Fruit fly (Drosophila melanogaster) whole organism, embryonic: ENCODE data around the gene Cpr62Ba.
A peak's percentile ranks its signal among the peaks of the same experiment; 100 is the strongest.

Experiments
- CG10366 ChIP-seq: fragments of 200-800 bp; sonication (Bioruptor generic); IDR thresholded peaks from 2 replicates; pipeline ENCODE4 v1.3.6; 2022; ENCODE audit warnings: missing biosample characterization, missing genetic modification characterization
- CG11696 ChIP-seq: fragments of 200-800 bp; sonication (Bioruptor generic); IDR thresholded peaks from 2 replicates; pipeline ENCODE4 v1.3.6; 2022; ENCODE audit warnings: missing biosample characterization, missing genetic modification characterization
- CG12104 ChIP-seq: fragments of 200-800 bp; sonication (Bioruptor generic); optimal IDR thresholded peaks from 3 replicates; lab custom pipeline; 2016; ENCODE audit warnings: missing biosample characterization, missing genetic modification characterization
- CG12659 ChIP-seq: fragments of 200-800 bp; sonication (Bioruptor generic); optimal IDR thresholded peaks from 3 replicates; lab custom pipeline; 2017; ENCODE audit warnings: mild to moderate bottlenecking, missing biosample characterization, missing genetic modification reagents, missing genetic modification characterization
- CG13775 ChIP-seq: fragments of 200-800 bp; sonication (Bioruptor generic); optimal IDR thresholded peaks from 3 replicates; lab custom pipeline; 2017; ENCODE audit warnings: missing biosample characterization, mild to moderate bottlenecking, missing genetic modification characterization
- CG14710 ChIP-seq: fragments of 200-800 bp; sonication (Bioruptor generic); optimal IDR thresholded peaks from 3 replicates; lab custom pipeline; 2019; ENCODE audit warnings: missing biosample characterization, mild to moderate bottlenecking, missing genetic modification characterization, moderate library complexity
- CG15073 ChIP-seq: fragments of 200-800 bp; sonication (Bioruptor generic); optimal IDR thresholded peaks from 2 replicates; lab custom pipeline; 2016; ENCODE audit warnings: missing biosample characterization, missing genetic modification characterization
- CG1529 ChIP-seq: fragments of 200-800 bp; sonication (Bioruptor generic); optimal IDR thresholded peaks from 3 replicates; lab custom pipeline; 2018; ENCODE audit warnings: missing biosample characterization, missing genetic modification characterization
- CG17612 ChIP-seq: fragments of 200-800 bp; sonication (Bioruptor generic); IDR thresholded peaks from 2 replicates; pipeline ENCODE4 v1.3.6; 2022; ENCODE audit warnings: missing biosample characterization, missing genetic modification characterization
- CG18262 ChIP-seq: fragments of 200-800 bp; optimal IDR thresholded peaks from 3 replicates; lab custom pipeline; 2019; ENCODE audit warnings: missing biosample characterization, mild to moderate bottlenecking, missing genetic modification characterization, moderate library complexity
- CG18619 ChIP-seq: fragments of 200-800 bp; sonication (Bioruptor generic); optimal IDR thresholded peaks from 3 replicates; lab custom pipeline; 2017; ENCODE audit warnings: missing biosample characterization, mild to moderate bottlenecking, missing genetic modification characterization
- CG2129 ChIP-seq: fragments of 200-800 bp; sonication (Bioruptor generic); IDR thresholded peaks from 2 replicates; pipeline ENCODE4 v1.3.6; 2022; ENCODE audit warnings: missing biosample characterization, missing genetic modification characterization; ENCODE audit not compliant: partially characterized antibody
- CG2202 ChIP-seq: fragments of 200-800 bp; sonication (Bioruptor generic); optimal IDR thresholded peaks from 2 replicates; lab custom pipeline; 2018; ENCODE audit warnings: missing biosample characterization, mild to moderate bottlenecking, missing genetic modification characterization
- CG3065 ChIP-seq: fragments of 200-800 bp; sonication (Bioruptor generic); optimal IDR thresholded peaks from 2 replicates; lab custom pipeline; 2016; ENCODE audit warnings: missing biosample characterization, missing genetic modification characterization
- CG3281 ChIP-seq: fragments of 200-800 bp; sonication (Bioruptor generic); optimal IDR thresholded peaks from 3 replicates; lab custom pipeline; 2017; ENCODE audit warnings: missing biosample characterization, mild to moderate bottlenecking, missing genetic modification characterization
- CG34376 ChIP-seq: fragments of 200-800 bp; sonication (Bioruptor generic); optimal IDR thresholded peaks from 2 replicates; lab custom pipeline; 2018; ENCODE audit warnings: missing biosample characterization, mild to moderate bottlenecking, missing genetic modification characterization
- CG3838 ChIP-seq: fragments of 200-800 bp; sonication (Bioruptor generic); optimal IDR thresholded peaks from 3 replicates; lab custom pipeline; 2016; ENCODE audit warnings: missing biosample characterization, missing genetic modification characterization
- CG7745 ChIP-seq: fragments of 200-800 bp; sonication (Bioruptor generic); optimal IDR thresholded peaks from 2 replicates; lab custom pipeline; 2018; ENCODE audit warnings: missing biosample characterization, mild to moderate bottlenecking, missing genetic modification characterization, moderate library complexity
- CG7928 ChIP-seq: fragments of 200-800 bp; sonication (Bioruptor generic); optimal IDR thresholded peaks from 2 replicates; lab custom pipeline; 2017; ENCODE audit warnings: missing biosample characterization, mild to moderate bottlenecking, missing genetic modification characterization
- CG8089 ChIP-seq: fragments of 200-800 bp; sonication (Bioruptor generic); optimal IDR thresholded peaks from 3 replicates; lab custom pipeline; 2016; ENCODE audit warnings: missing biosample characterization, missing genetic modification characterization
- CG9437 ChIP-seq: fragments of 200-800 bp; sonication (Bioruptor generic); optimal IDR thresholded peaks from 2 replicates; lab custom pipeline; 2018; ENCODE audit warnings: missing biosample characterization, mild to moderate bottlenecking, missing genetic modification characterization
- CG9727 ChIP-seq: fragments of 200-800 bp; sonication (Bioruptor generic); optimal IDR thresholded peaks from 3 replicates; lab custom pipeline; 2017; ENCODE audit warnings: missing biosample characterization, mild to moderate bottlenecking, missing genetic modification characterization
- Deaf1 ChIP-seq: fragments of 200-800 bp; optimal IDR thresholded peaks from 3 replicates; lab custom pipeline; 2019; ENCODE audit warnings: missing biosample characterization, mild to moderate bottlenecking, missing genetic modification characterization, moderate library complexity
- Dfd ChIP-seq, 2 experiments: fragments of >200 bp; optimal IDR thresholded peaks; 2 replicates each; lab custom pipeline; 2017; ENCODE audit warnings: missing biosample characterization in 2 of 2, missing genetic modification characterization in 2 of 2
- H15 ChIP-seq: fragments of 200-800 bp; sonication (Bioruptor generic); IDR thresholded peaks from 3 replicates; pipeline ENCODE4 v1.3.6; 2022; ENCODE audit warnings: missing biosample characterization, missing genetic modification characterization
- HLH3B ChIP-seq: fragments of 200-800 bp; sonication (Bioruptor generic); IDR thresholded peaks from 2 replicates; pipeline ENCODE4 v1.3.6; 2022; ENCODE audit warnings: missing biosample characterization, missing genetic modification characterization
- Hey ChIP-seq: fragments of 200-800 bp; sonication (Bioruptor generic); optimal IDR thresholded peaks from 3 replicates; lab custom pipeline; 2018; ENCODE audit warnings: missing biosample characterization, mild to moderate bottlenecking, missing genetic modification characterization
- HmgZ ChIP-seq: fragments of 200-800 bp; sonication (Bioruptor generic); optimal IDR thresholded peaks from 2 replicates; lab custom pipeline; 2018; ENCODE audit warnings: missing biosample characterization, mild to moderate bottlenecking, missing genetic modification characterization
- Hmx ChIP-seq: fragments of 200-800 bp; sonication (Bioruptor generic); optimal IDR thresholded peaks from 2 replicates; lab custom pipeline; 2016; ENCODE audit warnings: missing biosample characterization, missing genetic modification characterization
- Mad ChIP-seq: fragments of 200-800 bp; sonication (Bioruptor generic); optimal IDR thresholded peaks from 2 replicates; lab custom pipeline; 2016; ENCODE audit warnings: missing biosample characterization, missing genetic modification characterization
- Med ChIP-seq: fragments of 200-800 bp; sonication (Bioruptor generic); peaks from one replicate; lab custom pipeline; 2016; ENCODE audit warnings: missing biosample characterization, missing genetic modification characterization, mild to moderate bottlenecking, inconsistent platforms, moderate library complexity
- NC2β ChIP-seq: fragments of 200-800 bp; sonication (Bioruptor generic); optimal IDR thresholded peaks from 2 replicates; lab custom pipeline; 2016; ENCODE audit warnings: missing biosample characterization, missing genetic modification characterization
- PHDP ChIP-seq: fragments of 200-800 bp; sonication (Bioruptor generic); optimal IDR thresholded peaks from 3 replicates; lab custom pipeline; 2018; ENCODE audit warnings: missing biosample characterization, mild to moderate bottlenecking, missing genetic modification characterization, moderate library complexity
- Ravus ChIP-seq: fragments of 200-800 bp; sonication (Bioruptor generic); IDR thresholded peaks from 2 replicates; pipeline ENCODE4 v1.3.6; 2022; ENCODE audit warnings: missing biosample characterization, missing genetic modification characterization
- Six4 ChIP-seq: fragments of 200-800 bp; sonication (Bioruptor generic); optimal IDR thresholded peaks from 2 replicates; lab custom pipeline; 2016; ENCODE audit warnings: missing biosample characterization, missing genetic modification characterization
- YL-1 ChIP-seq: fragments of 200-800 bp; sonication (Bioruptor generic); optimal IDR thresholded peaks from 3 replicates; lab custom pipeline; 2017; ENCODE audit warnings: missing biosample characterization, mild to moderate bottlenecking, missing genetic modification characterization
- abd-A ChIP-seq: fragments of 200-800 bp; sonication (Bioruptor generic); optimal IDR thresholded peaks from 3 replicates; lab custom pipeline; 2019; ENCODE audit warnings: missing biosample characterization, mild to moderate bottlenecking, missing genetic modification characterization, moderate library complexity
- btn ChIP-seq: fragments of 200-800 bp; sonication (Bioruptor generic); optimal IDR thresholded peaks from 2 replicates; lab custom pipeline; 2016; ENCODE audit warnings: missing biosample characterization, missing genetic modification characterization
- cas ChIP-seq: fragments of 200-800 bp; sonication (Bioruptor generic); IDR thresholded peaks from 2 replicates; pipeline ENCODE4 v1.3.6; 2022; ENCODE audit warnings: missing biosample characterization, missing genetic modification characterization
- cato ChIP-seq: fragments of 200-800 bp; sonication (Bioruptor generic); optimal IDR thresholded peaks from 2 replicates; lab custom pipeline; 2016; ENCODE audit warnings: missing biosample characterization, missing genetic modification characterization, borderline replicate concordance
- crc ChIP-seq: fragments of 200-800 bp; sonication (Bioruptor generic); optimal IDR thresholded peaks from 2 replicates; lab custom pipeline; 2016; ENCODE audit warnings: missing biosample characterization, missing genetic modification characterization
- crol ChIP-seq: fragments of 200-800 bp; sonication (Bioruptor generic); IDR thresholded peaks from 2 replicates; pipeline ENCODE4 v1.3.6; 2022; ENCODE audit warnings: missing biosample characterization, missing genetic modification characterization
- dan ChIP-seq: fragments of 200-800 bp; sonication (Bioruptor generic); IDR thresholded peaks from 2 replicates; pipeline ENCODE4 v1.3.6; 2022; ENCODE audit warnings: missing biosample characterization, missing genetic modification characterization
- dimm ChIP-seq: fragments of 200-800 bp; sonication (Bioruptor generic); IDR thresholded peaks from 2 replicates; pipeline ENCODE4 v1.3.6; 2022; ENCODE audit warnings: missing biosample characterization, missing genetic modification characterization
- fd3F ChIP-seq: fragments of 200-800 bp; sonication (Bioruptor generic); optimal IDR thresholded peaks from 2 replicates; lab custom pipeline; 2018; ENCODE audit warnings: missing biosample characterization, mild to moderate bottlenecking, missing genetic modification characterization, moderate library complexity
- lmd ChIP-seq: fragments of 200-800 bp; sonication (Bioruptor generic); IDR thresholded peaks from 2 replicates; pipeline ENCODE4 v1.3.6; 2022; ENCODE audit warnings: missing biosample characterization, missing genetic modification characterization
- nau ChIP-seq: fragments of 200-800 bp; sonication (Bioruptor generic); optimal IDR thresholded peaks from 3 replicates; lab custom pipeline; 2017; ENCODE audit warnings: missing biosample characterization, mild to moderate bottlenecking, missing genetic modification characterization, missing genetic modification reagents
- org-1 ChIP-seq: fragments of 200-800 bp; sonication (Bioruptor generic); optimal IDR thresholded peaks from 2 replicates; lab custom pipeline; 2017; ENCODE audit warnings: missing biosample characterization, missing genetic modification characterization
- salm ChIP-seq: fragments of 200-800 bp; sonication (Bioruptor generic); optimal IDR thresholded peaks from 2 replicates; lab custom pipeline; 2018; ENCODE audit warnings: missing biosample characterization, mild to moderate bottlenecking, missing genetic modification characterization
- slou ChIP-seq: fragments of 200-800 bp; sonication (Bioruptor generic); optimal IDR thresholded peaks from 3 replicates; lab custom pipeline; 2016; ENCODE audit warnings: missing biosample characterization, missing genetic modification characterization
- sqz ChIP-seq: fragments of 200-800 bp; sonication (Bioruptor generic); optimal IDR thresholded peaks from 3 replicates; lab custom pipeline; 2018; ENCODE audit warnings: missing biosample characterization, mild to moderate bottlenecking, missing genetic modification characterization

Cpr62Ba gene

dm6 chr3L:1876215-1876625 is 44.6 kb upstream of the Cpr62Ba start, which contains the start of gene dre4 (continued):
- TF ChIP-seq CG3065 (GFP tag; lab: Kevin White, UChicago) (peak; percentile 42), Deaf1 (tag; lab: Kevin White, UChicago) (no peak), YL-1 (GFP tag; lab: Kevin White, UChicago) (peak; percentile 68), cas (GFP tag; lab: Robert Waterston, UW) (no peak), CG17612 (GFP tag; lab: Robert Waterston, UW) (no peak), CG2202 (tag; lab: Kevin White, UChicago) (peak; percentile 48), crol (GFP tag; lab: Robert Waterston, UW) (peak; percentile 24; the same call in 1 of the 2 replicates), Hmx (GFP tag; lab: Kevin White, UChicago) (no peak), CG7745 (no peak), HmgZ (tag; lab: Kevin White, UChicago) (peak; percentile 84), HLH3B (GFP tag; lab: Robert Waterston, UW) (peak; percentile 61), CG12659 (GFP tag; lab: Kevin White, UChicago) (peak; percentile 86), PHDP (tag; lab: Kevin White, UChicago) (peak; percentile 80), CG12104 (GFP tag; lab: Kevin White, UChicago) (peak; percentile 9), H15 (no peak; the same call in 2 of the 3 replicates), btn (GFP tag; lab: Kevin White, UChicago) (peak; percentile 20), Hey (tag; lab: Kevin White, UChicago) (no peak), NC2β (peak; percentile 81), CG7928 (GFP tag; lab: Kevin White, UChicago) (peak; percentile 43), CG2129 (no peak), CG9727 (peak; percentile 49), CG11696 (GFP tag; lab: Robert Waterston, UW) (peak; percentile 28; the same call in 1 of the 2 replicates), sqz (GFP tag; lab: Kevin White, UChicago) (peak; percentile 99), nau (GFP tag; lab: Kevin White, UChicago) (no peak), lmd (peak; percentile 52), abd-A (tag; lab: Kevin White, UChicago) (no peak), CG3838 (GFP tag; lab: Kevin White, UChicago) (peak; percentile 20), Med (GFP tag; lab: Kevin White, UChicago) (peak; percentile 91), Mad (GFP tag; lab: Kevin White, UChicago) (peak; percentile 71), CG15073 (GFP tag; lab: Kevin White, UChicago) (no peak), CG9437 (GFP tag; lab: Kevin White, UChicago) (peak; percentile 75), slou (GFP tag; lab: Kevin White, UChicago) (peak; percentile 54), CG10366 (GFP tag; lab: Robert Waterston, UW) (peak; percentile 62), dimm (GFP tag; lab: Robert Waterston, UW) (peak; percentile 18; the same call in 1 of the 2 replicates), CG8089 (GFP tag; lab: Kevin White, UChicago) (peak; percentile 49), CG3281 (GFP tag; lab: Kevin White, UChicago) (peak; percentile 50), CG1529 (GFP tag; lab: Kevin White, UChicago) (peak; percentile 37), cato (GFP tag; lab: Kevin White, UChicago) (peak; percentile 18), CG13775 (GFP tag; lab: Kevin White, UChicago) (peak; percentile 65), Ravus (no peak; the same call in 1 of the 2 replicates), salm (peak; percentile 45), CG18619 (peak; percentile 35), dan (no peak), org-1 (GFP tag; lab: Kevin White, UChicago) (peak; percentile 42), Six4 (peak; percentile 60), CG14710 (tag; lab: Kevin White, UChicago) (peak; percentile 82), CG18262 (tag; lab: Kevin White, UChicago) (peak; percentile 70), crc (GFP tag; lab: Kevin White, UChicago) (peak; percentile 50), Dfd (GFP tag; optimal IDR thresholded peaks at IDR 0.05; lab: Kevin White, UChicago) (no peak), CG34376 (GFP tag; lab: Kevin White, UChicago) (peak; percentile 49), fd3F (GFP tag; lab: Kevin White, UChicago) (peak; percentile 34)
